Worm (Caenorhabditis elegans) whole organism, L2 larva: ENCODE measurements around the gene C25F9.9.

Experiments
- alr-1 ChIP-seq: fragments of 150-350 bp; optimal IDR thresholded peaks from 2 replicates; lab custom pipeline; 2014; ENCODE audit warnings: missing biosample characterization, missing genetic modification characterization
- aly-2 ChIP-seq: fragments of 150-350 bp; optimal IDR thresholded peaks from 2 replicates; lab custom pipeline; 2014; ENCODE audit warnings: missing biosample characterization, missing genetic modification characterization
- blmp-1 ChIP-seq: sonication (generic microtip); optimal IDR thresholded peaks from 2 replicates; lab custom pipeline; 2017; ENCODE audit warnings: missing genetic modification characterization, mild to moderate bottlenecking, missing compliant biosample characterization, antibody characterized with exemption, moderate library complexity; ENCODE audit not compliant: insufficient read depth
- egl-27 ChIP-seq: sonication (generic microtip); optimal IDR thresholded peaks from 3 replicates; lab custom pipeline; 2017; ENCODE audit warnings: missing biosample characterization, missing genetic modification reagents, missing genetic modification characterization
- lin-39 ChIP-seq: fragments of 150-350 bp; optimal IDR thresholded peaks from 2 replicates; lab custom pipeline; 2014; ENCODE audit warnings: missing biosample characterization, missing genetic modification reagents, missing genetic modification characterization
- lsy-2 ChIP-seq, 2 experiments: fragments of 150-350 bp in 1 of 2; sonication (generic microtip) in 1 of 2; optimal IDR thresholded peaks; 2 replicates each; lab custom pipeline; 2014 to 2017; ENCODE audit warnings: missing biosample characterization in 2 of 2, missing genetic modification characterization in 2 of 2
- mdl-1 ChIP-seq, 2 experiments: fragments of 150-350 bp in 1 of 2; sonication (generic microtip) in 1 of 2; optimal IDR thresholded peaks; 2 replicates each; lab custom pipeline; 2017; ENCODE audit warnings: missing biosample characterization in 2 of 2, missing genetic modification characterization in 2 of 2
- nhr-11 ChIP-seq: fragments of 150-350 bp; optimal IDR thresholded peaks from 2 replicates; lab custom pipeline; 2014; ENCODE audit warnings: missing biosample characterization, missing genetic modification characterization
- nhr-12 ChIP-seq: fragments of 150-350 bp; optimal IDR thresholded peaks from 2 replicates; lab custom pipeline; 2014; ENCODE audit warnings: missing biosample characterization, missing genetic modification characterization
- nhr-6 ChIP-seq: fragments of 150-350 bp; optimal IDR thresholded peaks from 2 replicates; lab custom pipeline; 2014; ENCODE audit warnings: missing biosample characterization, missing genetic modification characterization
- skn-1 ChIP-seq: sonication (generic microtip); optimal IDR thresholded peaks from 2 replicates; lab custom pipeline; 2017; ENCODE audit warnings: missing biosample characterization, missing genetic modification characterization

DNA sequence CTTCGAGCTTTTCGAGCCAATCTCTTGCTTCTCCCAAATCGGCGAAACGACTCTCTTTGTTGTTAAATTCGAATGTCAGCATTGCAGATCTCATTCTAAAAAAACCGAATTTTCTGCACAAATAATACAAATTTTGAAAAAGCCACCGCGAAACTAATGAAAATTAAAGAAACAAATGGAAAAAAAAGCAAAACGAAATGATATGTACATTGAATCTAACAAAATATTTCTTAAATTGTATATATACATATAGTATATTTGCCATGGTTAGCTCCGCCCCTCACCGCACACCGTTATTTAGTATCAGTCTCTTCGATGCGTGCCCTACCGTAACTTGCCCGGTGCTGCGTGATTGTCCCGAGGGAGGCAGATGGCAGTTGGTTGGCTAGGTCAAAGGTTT, 15.8 kb upstream of the C25F9.9 start, which contains the start of gene srw-86:
- TF ChIP-seq blmp-1 (tag; lab: Kevin White, UChicago) = no peak
- TF ChIP-seq mdl-1 (tag; optimal IDR thresholded peaks at IDR 0.05; lab: Kevin White, UChicago) = no peak
- TF ChIP-seq aly-2 (tag; lab: Kevin White, UChicago) = no peak
- no peak for TF ChIP-seq nhr-11 (tag; lab: Kevin White, UChicago)
- TF ChIP-seq skn-1 (tag; lab: Kevin White, UChicago) = no peak
- TF ChIP-seq nhr-6 (tag; lab: Kevin White, UChicago) = no peak
- TF ChIP-seq alr-1 (tag; lab: Kevin White, UChicago) = no peak
- TF ChIP-seq egl-27 (tag; lab: Kevin White, UChicago) = no peak
- TF ChIP-seq nhr-12 (tag; lab: Kevin White, UChicago) = no peak
- no peak for TF ChIP-seq lin-39 (tag; lab: Kevin White, UChicago)
- no peak for TF ChIP-seq lsy-2 (tag; optimal IDR thresholded peaks at IDR 0.05; lab: Kevin White, UChicago)
